Worm (Caenorhabditis elegans) whole organism, L3 larva: Measurements from ENCODE around the gene dmd-6.

Experiments used
- ceh-16 ChIP-seq: sonication (generic microtip); optimal IDR thresholded peaks from 2 replicates; lab custom pipeline; 2017; ENCODE audit warnings: missing biosample characterization, missing genetic modification characterization
- ceh-82 ChIP-seq: fragments of 150-350 bp; optimal IDR thresholded peaks from 2 replicates; lab custom pipeline; 2014; ENCODE audit warnings: missing biosample characterization, missing genetic modification characterization
- elt-3 ChIP-seq, 3 experiments: fragments of 150-350 bp in 1 of 3; sonication (generic microtip) in 2 of 3; optimal IDR thresholded peaks; 2 replicates in 2 of 3; 4 replicates in 1 of 3; lab custom pipeline; 2014 to 2017; ENCODE audit warnings: missing biosample characterization in 3 of 3, missing genetic modification characterization in 3 of 3
- lin-15B ChIP-seq: fragments of 150-350 bp; optimal IDR thresholded peaks from 2 replicates; lab custom pipeline; 2014; ENCODE audit warnings: missing biosample characterization, missing genetic modification characterization
- mdl-1 ChIP-seq: fragments of 150-350 bp; optimal IDR thresholded peaks from 2 replicates; lab custom pipeline; 2014; ENCODE audit warnings: missing biosample characterization, missing genetic modification characterization
- nhr-43 ChIP-seq: sonication (generic microtip); optimal IDR thresholded peaks from 2 replicates; lab custom pipeline; 2016; ENCODE audit warnings: mild to moderate bottlenecking, missing genetic modification characterization, missing compliant biosample characterization; ENCODE audit not compliant: poor library complexity, severe bottlenecking
- pqm-1 ChIP-seq: fragments of 150-350 bp; optimal IDR thresholded peaks from 2 replicates; lab custom pipeline; 2017; ENCODE audit warnings: missing biosample characterization, missing genetic modification characterization, inconsistent platforms
- tbx-2 ChIP-seq: sonication (generic microtip); optimal IDR thresholded peaks from 2 replicates; lab custom pipeline; 2016; ENCODE audit warnings: mild to moderate bottlenecking, missing genetic modification characterization, missing compliant biosample characterization
- unc-39 ChIP-seq: sonication (generic microtip); optimal IDR thresholded peaks from 4 replicates; lab custom pipeline; 2017; ENCODE audit warnings: missing biosample characterization, missing genetic modification characterization

DNA sequence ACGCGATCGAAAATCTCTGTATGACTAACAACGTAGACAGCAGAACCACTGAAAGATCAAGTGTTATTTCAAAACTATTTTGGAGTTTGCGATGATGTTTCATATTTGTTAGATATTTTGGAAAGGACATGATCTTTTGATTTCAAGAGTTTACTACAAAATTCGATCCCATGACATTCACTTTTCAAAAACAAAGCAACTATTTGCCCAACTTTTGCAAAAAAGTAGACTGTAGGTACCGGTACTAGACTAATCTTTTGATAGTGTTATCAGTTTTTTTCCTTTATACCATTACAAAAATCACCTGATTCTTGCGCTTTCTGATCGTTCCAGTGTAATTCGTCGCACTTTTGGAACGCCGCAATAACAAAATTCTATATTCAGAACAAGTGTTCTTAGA is 3.6 kb downstream of the dmd-6 start:
- TF ChIP-seq lin-15B (tag; lab: Kevin White, UChicago), result no peak
- TF ChIP-seq nhr-43, result no peak
- TF ChIP-seq tbx-2 (tag; lab: Kevin White, UChicago), result no peak
- TF ChIP-seq ceh-82 (tag; lab: Kevin White, UChicago), result no peak
- no peak for TF ChIP-seq ceh-16 (tag; lab: Kevin White, UChicago)
- TF ChIP-seq elt-3 (tag; optimal IDR thresholded peaks at IDR 0.05; lab: Kevin White, UChicago), result no peak
- no peak for TF ChIP-seq mdl-1 (tag; lab: Kevin White, UChicago)
- no peak for TF ChIP-seq unc-39 (tag; lab: Kevin White, UChicago)
- TF ChIP-seq pqm-1 (tag; lab: Kevin White, UChicago), result no peak
